Worm (Caenorhabditis elegans) whole organism, L1 larva: ENCODE measurements around the gene EGAP2.1.

Source experiments
- C16A3.4 ChIP-seq: fragments of 150-350 bp; optimal IDR thresholded peaks from 2 replicates; lab custom pipeline; 2014; ENCODE audit warnings: missing biosample characterization, missing genetic modification characterization
- C34B4.2 ChIP-seq: sonication (generic microtip); optimal IDR thresholded peaks from 2 replicates; lab custom pipeline; 2017; ENCODE audit warnings: mild to moderate bottlenecking, missing genetic modification characterization, missing compliant biosample characterization
- F16B12.6 ChIP-seq: fragments of 150-350 bp; optimal IDR thresholded peaks from 2 replicates; lab custom pipeline; 2014; ENCODE audit warnings: missing biosample characterization, missing genetic modification characterization
- alr-1 ChIP-seq: fragments of 200-800 bp; sonication (Bioruptor generic); optimal IDR thresholded peaks from 2 replicates; lab custom pipeline; 2018; ENCODE audit warnings: borderline replicate concordance, mild to moderate bottlenecking, missing genetic modification characterization, missing compliant biosample characterization
- blmp-1 ChIP-seq: fragments of 150-350 bp; optimal IDR thresholded peaks from 2 replicates; lab custom pipeline; 2014; ENCODE audit warnings: missing biosample characterization, missing genetic modification characterization
- ceh-8 ChIP-seq: fragments of 200-800 bp; sonication (Bioruptor generic); optimal IDR thresholded peaks from 2 replicates; lab custom pipeline; 2018; ENCODE audit warnings: mild to moderate bottlenecking, missing genetic modification characterization, moderate library complexity, missing compliant biosample characterization
- ceh-88 ChIP-seq: fragments of 200-800 bp; sonication (Bioruptor generic); IDR thresholded peaks from 2 replicates; pipeline ENCODE4 v1.3.6; 2022; ENCODE audit warnings: missing genetic modification characterization, missing compliant biosample characterization
- dpl-1 ChIP-seq, 3 experiments: fragments of 150-350 bp in 2 of 3; sonication (generic microtip) in 1 of 3; optimal IDR thresholded peaks; 2 replicates each; lab custom pipeline; 2014 to 2017; ENCODE audit warnings: missing biosample characterization in 3 of 3, missing genetic modification characterization in 3 of 3, missing genetic modification reagents in 3 of 3
- efl-1 ChIP-seq, 4 experiments: fragments of 150-350 bp; optimal IDR thresholded peaks in 3 of 4; peaks in 1 of 4; 1 replicate in 1 of 4; 2 replicates in 3 of 4; lab custom pipeline; 2014; ENCODE audit warnings: missing biosample characterization in 2 of 4, missing genetic modification characterization in 2 of 4, missing genetic modification reagents in 2 of 4
- efl-3 ChIP-seq: fragments of 200-800 bp; sonication (Bioruptor generic); optimal IDR thresholded peaks from 2 replicates; lab custom pipeline; 2018; ENCODE audit warnings: mild to moderate bottlenecking, missing genetic modification characterization, missing compliant biosample characterization
- elt-2 ChIP-seq: sonication (generic microtip); optimal IDR thresholded peaks from 2 replicates; lab custom pipeline; 2016; ENCODE audit warnings: missing genetic modification characterization, mild to moderate bottlenecking, inconsistent platforms, missing compliant biosample characterization, missing genetic modification reagents
- fkh-10 ChIP-seq: sonication (generic microtip); optimal IDR thresholded peaks from 2 replicates; lab custom pipeline; 2017; ENCODE audit warnings: missing biosample characterization, missing genetic modification reagents, missing genetic modification characterization
- fkh-4 ChIP-seq: sonication (generic microtip); optimal IDR thresholded peaks from 2 replicates; lab custom pipeline; 2016; ENCODE audit warnings: missing compliant biosample characterization, missing genetic modification characterization, borderline replicate concordance
- hlh-17 ChIP-seq: fragments of 200-800 bp; sonication (Bioruptor generic); optimal IDR thresholded peaks from 2 replicates; lab custom pipeline; 2018; ENCODE audit warnings: missing genetic modification characterization, mild to moderate bottlenecking, missing compliant biosample characterization, moderate library complexity, borderline replicate concordance
- isw-1 ChIP-seq: fragments of 200-800 bp; sonication (Bioruptor generic); IDR thresholded peaks from 2 replicates; pipeline ENCODE4 v1.3.6; 2022; ENCODE audit warnings: missing genetic modification characterization, missing compliant biosample characterization
- lin-13 ChIP-seq: fragments of 150-350 bp; optimal IDR thresholded peaks from 2 replicates; lab custom pipeline; 2014; ENCODE audit warnings: missing biosample characterization, missing genetic modification reagents, missing genetic modification characterization
- lin-15B ChIP-seq: fragments of 150-350 bp; sonication (generic microtip); optimal IDR thresholded peaks from 3 replicates; lab custom pipeline; 2014; ENCODE audit warnings: missing biosample characterization, missing genetic modification characterization
- lin-35 ChIP-seq, 2 experiments: fragments of 150-350 bp; optimal IDR thresholded peaks; 2 replicates each; lab custom pipeline; 2014; ENCODE audit warnings: missing biosample characterization in 2 of 2, missing genetic modification characterization in 2 of 2, missing genetic modification reagents in 2 of 2
- lir-3 ChIP-seq: sonication (generic microtip); optimal IDR thresholded peaks from 2 replicates; lab custom pipeline; 2016; ENCODE audit warnings: mild to moderate bottlenecking, missing genetic modification characterization, moderate library complexity, missing compliant biosample characterization; ENCODE audit not compliant: poor library complexity
- lsy-2 ChIP-seq, 2 experiments: fragments of 150-350 bp; optimal IDR thresholded peaks; 2 replicates each; lab custom pipeline; 2014; ENCODE audit warnings: missing biosample characterization in 2 of 2, missing genetic modification characterization in 2 of 2
- mab-9 ChIP-seq: fragments of 200-800 bp; sonication (Bioruptor generic); IDR thresholded peaks from 2 replicates; pipeline ENCODE4 v1.3.6; 2022; ENCODE audit warnings: missing genetic modification reagents, missing genetic modification characterization, missing compliant biosample characterization
- mdl-1 ChIP-seq, 2 experiments: fragments of 150-350 bp; optimal IDR thresholded peaks; 2 replicates each; lab custom pipeline; 2014 to 2017; ENCODE audit warnings: missing biosample characterization in 2 of 2, missing genetic modification characterization in 2 of 2, inconsistent platforms in 1 of 2
- nhr-12 ChIP-seq: sonication (generic microtip); optimal IDR thresholded peaks from 2 replicates; lab custom pipeline; 2017; ENCODE audit warnings: missing biosample characterization, missing genetic modification characterization
- nhr-19 ChIP-seq: fragments of 200-800 bp; sonication (Bioruptor generic); conservative IDR thresholded peaks from 2 replicates; pipeline ENCODE4 v1.3.6; 2022; ENCODE audit warnings: missing genetic modification characterization, missing compliant biosample characterization
- nhr-20 ChIP-seq: sonication (generic microtip); optimal IDR thresholded peaks from 2 replicates; lab custom pipeline; 2016; ENCODE audit warnings: mild to moderate bottlenecking, missing genetic modification characterization, missing compliant biosample characterization
- nhr-47 ChIP-seq: sonication (generic microtip); optimal IDR thresholded peaks from 2 replicates; lab custom pipeline; 2016; ENCODE audit warnings: mild to moderate bottlenecking, missing genetic modification characterization, moderate library complexity, missing compliant biosample characterization
- nhr-71 ChIP-seq: sonication (generic microtip); optimal IDR thresholded peaks from 2 replicates; lab custom pipeline; 2016; ENCODE audit warnings: mild to moderate bottlenecking, missing genetic modification characterization, moderate library complexity, missing compliant biosample characterization
- nhr-76 ChIP-seq: sonication (generic microtip); optimal IDR thresholded peaks from 2 replicates; lab custom pipeline; 2017; ENCODE audit warnings: missing biosample characterization, missing genetic modification characterization
- nhr-84 ChIP-seq: sonication (generic microtip); optimal IDR thresholded peaks from 2 replicates; lab custom pipeline; 2017; ENCODE audit warnings: missing biosample characterization, missing genetic modification characterization
- nhr-90 ChIP-seq: sonication (generic microtip); optimal IDR thresholded peaks from 2 replicates; lab custom pipeline; 2016; ENCODE audit warnings: mild to moderate bottlenecking, missing genetic modification characterization, missing compliant biosample characterization; ENCODE audit not compliant: poor library complexity
- pag-3 ChIP-seq: sonication (generic microtip); optimal IDR thresholded peaks from 2 replicates; lab custom pipeline; 2017; ENCODE audit warnings: missing genetic modification characterization, mild to moderate bottlenecking, missing compliant biosample characterization, antibody characterized with exemption, borderline replicate concordance; ENCODE audit not compliant: insufficient read depth
- rnt-1 ChIP-seq: sonication (generic microtip); optimal IDR thresholded peaks from 2 replicates; lab custom pipeline; 2016; ENCODE audit warnings: mild to moderate bottlenecking, missing genetic modification characterization, moderate library complexity, missing compliant biosample characterization
- skn-1 ChIP-seq: fragments of 150-350 bp; optimal IDR thresholded peaks from 2 replicates; lab custom pipeline; 2014; ENCODE audit warnings: missing biosample characterization, missing genetic modification characterization
- snpc-4 ChIP-seq: fragments of 150-350 bp; optimal IDR thresholded peaks from 2 replicates; lab custom pipeline; 2014; ENCODE audit warnings: missing biosample characterization, missing genetic modification characterization
- snu-23 ChIP-seq: sonication (generic microtip); optimal IDR thresholded peaks from 2 replicates; lab custom pipeline; 2016; ENCODE audit warnings: missing genetic modification characterization, missing compliant biosample characterization
- sox-4 ChIP-seq: sonication (generic microtip); optimal IDR thresholded peaks from 2 replicates; lab custom pipeline; 2016; ENCODE audit warnings: missing genetic modification characterization, missing compliant biosample characterization
- swsn-7 ChIP-seq: sonication (generic microtip); optimal IDR thresholded peaks from 2 replicates; lab custom pipeline; 2016; ENCODE audit warnings: missing genetic modification characterization, missing compliant biosample characterization
- tbx-2 ChIP-seq: sonication (generic microtip); optimal IDR thresholded peaks from 2 replicates; lab custom pipeline; 2016; ENCODE audit warnings: missing genetic modification characterization, missing compliant biosample characterization
- tlp-1 ChIP-seq: fragments of 150-350 bp; optimal IDR thresholded peaks from 2 replicates; lab custom pipeline; 2014; ENCODE audit warnings: missing biosample characterization, missing genetic modification characterization
- unc-30 ChIP-seq: sonication (generic microtip); optimal IDR thresholded peaks from 2 replicates; lab custom pipeline; 2017; ENCODE audit warnings: missing biosample characterization, missing genetic modification characterization
- unc-86 ChIP-seq: sonication (generic microtip); optimal IDR thresholded peaks from 2 replicates; lab custom pipeline; 2016; ENCODE audit warnings: missing genetic modification characterization, missing compliant biosample characterization
- unc-98 ChIP-seq: fragments of 200-800 bp; sonication (Bioruptor generic); IDR thresholded peaks from 2 replicates; pipeline ENCODE4 v1.3.6; 2022; ENCODE audit warnings: missing genetic modification characterization, missing compliant biosample characterization
- zag-1 ChIP-seq: fragments of 150-350 bp; optimal IDR thresholded peaks from 2 replicates; lab custom pipeline; 2014; ENCODE audit warnings: missing biosample characterization, missing genetic modification characterization

EGAP2.1 gene

ce11 chrII:5237699-5238098 lies 6.5 kb downstream of the EGAP2.1 start:
- TF ChIP-seq alr-1 (tag; lab: Kevin White, UChicago) (no peak), nhr-47 (peak; percentile 35), pag-3 (tag; lab: Kevin White, UChicago) (no peak), tbx-2 (tag; lab: Kevin White, UChicago) (no peak), nhr-84 (tag; lab: Kevin White, UChicago) (no peak), lin-13 (GFP tag; lab: Kevin White, UChicago) (no peak), snu-23 (GFP tag; lab: Kevin White, UChicago) (peak; percentile 45), C34B4.2 (tag; lab: Kevin White, UChicago) (no peak), ceh-88 (no peak), blmp-1 (tag; lab: Kevin White, UChicago) (no peak), rnt-1 (peak; percentile 43), nhr-12 (tag; lab: Kevin White, UChicago) (no peak), lin-35 (GFP tag; optimal IDR thresholded peaks at IDR 0.05; lab: Kevin White, UChicago) (peak in 1 of 2 experiments; percentile 61), skn-1 (tag; lab: Kevin White, UChicago) (peak; percentile 13), unc-30 (tag; lab: Kevin White, UChicago) (no peak), mdl-1 (tag; optimal IDR thresholded peaks at IDR 0.05; lab: Kevin White, UChicago) (peak in 1 of 2 experiments; percentile 27), lsy-2 (tag; optimal IDR thresholded peaks at IDR 0.05; lab: Kevin White, UChicago) (peak in 1 of 2 experiments; percentile 21), nhr-71 (tag; lab: Kevin White, UChicago) (peak; percentile 33), dpl-1 (GFP tag; optimal IDR thresholded peaks at IDR 0.05; lab: Kevin White, UChicago) (peak in 1 of 3 experiments; percentile 18), nhr-20 (peak; percentile 21), nhr-90 (tag; lab: Kevin White, UChicago) (peak; percentile 21), lir-3 (no peak), efl-1 (optimal IDR thresholded peaks at IDR 0.05; lab: Kevin White, UChicago) (peak in 1 of 2 experiments; percentile 24), efl-1 (GFP tag; optimal IDR thresholded peaks at IDR 0.05 in 1 of 2; lab: Kevin White, UChicago) (peak; percentile 6 to 92), nhr-19 (GFP tag; lab: Robert Waterston, UW) (peak; percentile 44), elt-2 (tag; lab: Kevin White, UChicago) (peak; percentile 24), swsn-7 (peak; percentile 20)
- TF ChIP-seq, all 84 proteins: peak for 15

ce11 chrII:5238366-5238765 lies 7.2 kb downstream of the EGAP2.1 start, which contains the start of gene pho-4:
pho-4 (minus strand) TSS chrII:5238466.
- TF ChIP-seq sox-4 (no peak), isw-1 (no peak), F16B12.6 (tag; lab: Kevin White, UChicago) (no peak), elt-2 (tag; lab: Kevin White, UChicago) (peak; percentile 9), nhr-19 (GFP tag; lab: Robert Waterston, UW) (no peak), snpc-4 (tag; lab: Kevin White, UChicago) (no peak), efl-1 (optimal IDR thresholded peaks at IDR 0.05; lab: Kevin White, UChicago) (no peak), efl-1 (GFP tag; optimal IDR thresholded peaks at IDR 0.05 in 1 of 2; lab: Kevin White, UChicago) (peak in 1 of 2 experiments; percentile 81), lsy-2 (tag; optimal IDR thresholded peaks at IDR 0.05; lab: Kevin White, UChicago) (no peak)

ce11 chrII:5241560-5241959 lies 10.3 kb downstream of the EGAP2.1 start, which contains the start of gene T16D1.1:
T16D1.1 (minus strand) TSS chrII:5241660.
- no peak for TF ChIP-seq pag-3 (tag; lab: Kevin White, UChicago)
- no peak for TF ChIP-seq unc-98

- TF ChIP-seq efl-3 (GFP tag; lab: Kevin White, UChicago) (no peak), skn-1 (tag; lab: Kevin White, UChicago) (no peak), lin-15B (tag; lab: Kevin White, UChicago) (no peak), efl-1 (optimal IDR thresholded peaks at IDR 0.05; lab: Kevin White, UChicago) (no peak), efl-1 (GFP tag; optimal IDR thresholded peaks at IDR 0.05 in 1 of 2; lab: Kevin White, UChicago) (no peak), fkh-4 (tag; lab: Kevin White, UChicago) (no peak), zag-1 (tag; lab: Kevin White, UChicago) (no peak), hlh-17 (GFP tag; lab: Kevin White, UChicago) (no peak), nhr-12 (tag; lab: Kevin White, UChicago) (no peak), fkh-10 (GFP tag; lab: Kevin White, UChicago) (no peak), ceh-8 (GFP tag; lab: Kevin White, UChicago) (no peak), dpl-1 (GFP tag; optimal IDR thresholded peaks at IDR 0.05; lab: Kevin White, UChicago) (no peak), tlp-1 (tag; lab: Kevin White, UChicago) (no peak), C16A3.4 (no peak), unc-30 (tag; lab: Kevin White, UChicago) (no peak), unc-86 (no peak), nhr-47 (no peak), nhr-76 (tag; lab: Kevin White, UChicago) (no peak), swsn-7 (no peak), mab-9 (GFP tag; lab: Robert Waterston, UW) (no peak), lin-13 (GFP tag; lab: Kevin White, UChicago) (no peak), snpc-4 (tag; lab: Kevin White, UChicago) (no peak)
Observed at ce11 chrII:5246791-5247361, 15.7 kb downstream of the EGAP2.1 start, which contains the start of gene ptr-6. ptr-6 (minus strand) TSS chrII:5246837.
